Fruit fly (Drosophila melanogaster) whole organism, prepupa: ENCODE results near the gene hob.

Experiments
- CG8632 ChIP-seq: fragments of 200-800 bp; sonication (Bioruptor generic); optimal IDR thresholded peaks from 3 replicates; lab custom pipeline; 2016; ENCODE audit warnings: missing biosample characterization, missing genetic modification characterization
- Hr39 ChIP-seq: fragments of 200-800 bp; sonication (Bioruptor generic); optimal IDR thresholded peaks from 2 replicates; lab custom pipeline; 2016; ENCODE audit warnings: missing biosample characterization, missing genetic modification characterization
- svp ChIP-seq: fragments of 200-800 bp; sonication (Bioruptor generic); peaks from one replicate; lab custom pipeline; 2016; ENCODE audit warnings: missing biosample characterization, missing genetic modification characterization

- no peak for TF ChIP-seq svp (GFP tag; lab: Kevin White, UChicago)
- TF ChIP-seq Hr39 (GFP tag; lab: Kevin White, UChicago) = no peak
- no peak for TF ChIP-seq CG8632 (GFP tag; lab: Kevin White, UChicago)
Observed at dm6 chr3L:3236319-3236718, 17.6 kb upstream of the hob start.
